Worm (Caenorhabditis elegans): ENCODE results near the gene ssp-34.

DNA sequence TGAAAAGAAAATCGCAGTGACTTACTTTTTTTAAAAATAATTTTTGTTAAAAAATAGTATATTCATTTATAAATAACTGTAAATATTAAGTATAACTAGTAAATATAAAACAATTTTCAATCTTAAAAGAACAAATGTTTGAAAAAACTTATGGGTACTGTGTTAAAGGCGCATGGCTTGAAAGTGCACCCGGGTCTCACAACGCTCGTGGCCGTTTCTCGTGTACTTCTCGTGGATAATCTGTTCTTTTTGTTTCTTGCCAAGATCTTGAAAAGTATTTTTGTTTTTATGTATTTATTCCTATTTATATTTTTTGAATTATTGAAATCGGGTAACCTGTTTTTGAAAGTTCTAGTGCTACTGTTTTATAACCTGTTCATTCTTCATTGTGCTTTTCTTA is 27.7 kb upstream of the ssp-34 start:
- TF ChIP-seq him-1 (tag; optimal IDR thresholded peaks at IDR 0.05) (no peak), W03F9.2 (tag; optimal IDR thresholded peaks at IDR 0.05) (peak; percentile 71)
